Worm (Caenorhabditis elegans) whole organism, mixed stage, embryonic: ENCODE data around the gene amt-3.

Experiments
- elt-3 ChIP-seq: fragments of 150-350 bp; optimal IDR thresholded peaks from 2 replicates; lab custom pipeline; 2014; ENCODE audit warnings: missing biosample characterization, missing genetic modification characterization
- flh-1 ChIP-seq: fragments of 200-800 bp; sonication (Bioruptor generic); optimal IDR thresholded peaks from 2 replicates; lab custom pipeline; 2018; ENCODE audit warnings: mild to moderate bottlenecking, missing genetic modification characterization, moderate library complexity, missing compliant biosample characterization
- hlh-1 ChIP-seq: fragments of 150-350 bp; optimal IDR thresholded peaks from 2 replicates; lab custom pipeline; 2014; ENCODE audit warnings: missing biosample characterization, missing genetic modification reagents, missing genetic modification characterization
- lsy-2 ChIP-seq: fragments of 150-350 bp; optimal IDR thresholded peaks from 2 replicates; lab custom pipeline; 2014; ENCODE audit warnings: missing biosample characterization, missing genetic modification characterization
- nhr-237 ChIP-seq: fragments of 150-350 bp; optimal IDR thresholded peaks from 2 replicates; lab custom pipeline; 2014; ENCODE audit warnings: missing biosample characterization, missing genetic modification characterization
- nhr-28 ChIP-seq: fragments of 150-350 bp; optimal IDR thresholded peaks from 2 replicates; lab custom pipeline; 2014; ENCODE audit warnings: missing biosample characterization, missing genetic modification characterization
- nhr-76 ChIP-seq: sonication (generic microtip); optimal IDR thresholded peaks from 2 replicates; lab custom pipeline; 2017; ENCODE audit warnings: missing biosample characterization, missing genetic modification characterization
- sem-2 ChIP-seq: fragments of 200-800 bp; sonication (Bioruptor generic); optimal IDR thresholded peaks from 2 replicates; lab custom pipeline; 2018; ENCODE audit warnings: mild to moderate bottlenecking, missing genetic modification characterization, missing compliant biosample characterization
- unc-62 ChIP-seq: fragments of 150-350 bp; optimal IDR thresholded peaks from 2 replicates; lab custom pipeline; 2014; ENCODE audit warnings: missing biosample characterization, missing genetic modification reagents, missing genetic modification characterization

DNA sequence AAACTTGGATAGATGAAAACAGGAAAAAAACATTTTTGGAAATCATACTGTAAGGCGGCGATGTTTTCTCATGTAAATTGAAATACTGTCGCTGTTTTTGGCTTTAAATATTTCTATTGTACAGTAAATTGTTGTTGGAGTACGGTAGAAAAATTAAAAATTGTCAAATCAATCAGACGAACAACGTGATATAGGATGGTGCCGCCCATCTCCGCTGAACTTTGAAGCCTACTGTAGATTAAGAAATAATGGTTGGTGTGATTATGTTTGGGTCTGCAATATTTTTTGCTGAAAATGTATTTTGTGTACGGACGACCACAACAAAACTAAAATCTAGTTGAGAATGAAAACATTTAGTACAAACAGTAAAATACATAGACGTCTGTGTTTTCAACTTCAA lies 16.6 kb upstream of the amt-3 start:
- TF ChIP-seq lsy-2 (tag; lab: Kevin White, UChicago) (no peak), sem-2 (GFP tag; lab: Kevin White, UChicago) (no peak), unc-62 (no peak), nhr-28 (tag; lab: Kevin White, UChicago) (no peak), elt-3 (tag; lab: Kevin White, UChicago) (no peak), hlh-1 (no peak), nhr-76 (tag; lab: Kevin White, UChicago) (no peak), flh-1 (GFP tag; lab: Kevin White, UChicago) (no peak), nhr-237 (tag; lab: Kevin White, UChicago) (no peak)
